Worm (Caenorhabditis elegans) whole organism, L4 larva: ENCODE results near the gene ell-1.

Experiments used
- D1046.2 ChIP-seq: fragments of 200-800 bp; sonication (Bioruptor generic); IDR thresholded peaks from 2 replicates; pipeline ENCODE4 v1.3.6; 2022; ENCODE audit warnings: missing genetic modification characterization, missing compliant biosample characterization
- F37D6.2 ChIP-seq: sonication (generic microtip); optimal IDR thresholded peaks from 2 replicates; lab custom pipeline; 2016; ENCODE audit warnings: mild to moderate bottlenecking, missing genetic modification characterization, missing compliant biosample characterization
- T20F7.1 ChIP-seq: fragments of 200-800 bp; sonication (Bioruptor generic); optimal IDR thresholded peaks from 2 replicates; lab custom pipeline; 2018; ENCODE audit warnings: mild to moderate bottlenecking, missing genetic modification characterization, missing compliant biosample characterization
- Y48G9A.11 ChIP-seq: fragments of 200-800 bp; sonication (Bioruptor generic); IDR thresholded peaks from 2 replicates; pipeline ENCODE4 v1.3.6; 2022; ENCODE audit warnings: missing genetic modification reagents, missing genetic modification characterization, missing compliant biosample characterization
- Y75B8A.6 ChIP-seq: fragments of 200-800 bp; sonication (Bioruptor generic); IDR thresholded peaks from 2 replicates; pipeline ENCODE4 v1.3.6; 2022; ENCODE audit warnings: missing genetic modification reagents, missing genetic modification characterization, missing compliant biosample characterization
- ceh-28 ChIP-seq: fragments of 150-350 bp; optimal IDR thresholded peaks from 2 replicates; lab custom pipeline; 2014; ENCODE audit warnings: missing biosample characterization, missing genetic modification reagents, missing genetic modification characterization
- cey-2 ChIP-seq: sonication (generic microtip); optimal IDR thresholded peaks from 3 replicates; lab custom pipeline; 2017; ENCODE audit warnings: missing genetic modification characterization, mild to moderate bottlenecking, missing compliant biosample characterization, antibody characterized with exemption, borderline replicate concordance; ENCODE audit not compliant: insufficient read depth
- daf-16 ChIP-seq, 3 experiments: sonication (generic microtip); optimal IDR thresholded peaks; 2 replicates each; lab custom pipeline; 2016 to 2017; ENCODE audit warnings: missing genetic modification characterization in 3 of 3, missing genetic modification reagents in 3 of 3, mild to moderate bottlenecking in 2 of 3, missing compliant biosample characterization in 2 of 3, missing biosample characterization in 1 of 3, moderate library complexity in 1 of 3
- dmd-6 ChIP-seq: fragments of 200-800 bp; sonication (Bioruptor generic); IDR thresholded peaks from 2 replicates; pipeline ENCODE4 v1.3.6; 2022; ENCODE audit warnings: missing genetic modification reagents, missing genetic modification characterization, missing compliant biosample characterization
- dve-1 ChIP-seq: sonication (generic microtip); optimal IDR thresholded peaks from 2 replicates; lab custom pipeline; 2017; ENCODE audit warnings: antibody characterized with exemption, mild to moderate bottlenecking, missing genetic modification characterization, missing compliant biosample characterization; ENCODE audit not compliant: insufficient read depth
- egl-27 ChIP-seq: sonication (generic microtip); optimal IDR thresholded peaks from 3 replicates; lab custom pipeline; 2017; ENCODE audit warnings: missing biosample characterization, missing genetic modification reagents, missing genetic modification characterization
- egl-43 ChIP-seq: fragments of 200-800 bp; sonication (Bioruptor generic); IDR thresholded peaks from 2 replicates; pipeline ENCODE4 v1.3.6; 2022; ENCODE audit warnings: missing genetic modification reagents, missing genetic modification characterization, missing compliant biosample characterization
- fkh-10 ChIP-seq: fragments of 150-350 bp; optimal IDR thresholded peaks from 2 replicates; lab custom pipeline; 2014; ENCODE audit warnings: missing biosample characterization, missing genetic modification reagents, missing genetic modification characterization
- hif-1 ChIP-seq, 2 experiments: sonication (generic microtip); optimal IDR thresholded peaks; 2 replicates each; lab custom pipeline; 2016 to 2017; ENCODE audit warnings: missing compliant biosample characterization in 2 of 2, missing genetic modification characterization in 2 of 2, missing genetic modification reagents in 2 of 2, missing genotype in 2 of 2, mild to moderate bottlenecking in 1 of 2
- hlh-11 ChIP-seq: fragments of 200-800 bp; sonication (Bioruptor generic); optimal IDR thresholded peaks from 2 replicates; lab custom pipeline; 2018; ENCODE audit warnings: mild to moderate bottlenecking, missing genetic modification characterization, missing compliant biosample characterization
- hlh-30 ChIP-seq: sonication (generic microtip); optimal IDR thresholded peaks from 2 replicates; lab custom pipeline; 2017; ENCODE audit warnings: antibody characterized with exemption, mild to moderate bottlenecking, missing genetic modification characterization, missing compliant biosample characterization; ENCODE audit not compliant: insufficient read depth
- jun-1 ChIP-seq: fragments of 150-350 bp; optimal IDR thresholded peaks from 2 replicates; lab custom pipeline; 2014; ENCODE audit warnings: missing biosample characterization, missing genetic modification reagents, missing genetic modification characterization
- lin-1 ChIP-seq: fragments of 200-800 bp; sonication (Bioruptor generic); IDR thresholded peaks from 2 replicates; pipeline ENCODE4 v1.3.6; 2022; ENCODE audit warnings: missing genetic modification reagents, missing genetic modification characterization, missing compliant biosample characterization
- lin-13 ChIP-seq: fragments of 150-350 bp; optimal IDR thresholded peaks from 2 replicates; lab custom pipeline; 2014; ENCODE audit warnings: missing biosample characterization, missing genetic modification reagents, missing genetic modification characterization
- lin-15B ChIP-seq: fragments of 150-350 bp; sonication (generic microtip); optimal IDR thresholded peaks from 3 replicates; lab custom pipeline; 2014; ENCODE audit warnings: missing biosample characterization, missing genetic modification characterization
- lin-38 ChIP-seq: fragments of 200-800 bp; sonication (Bioruptor generic); IDR thresholded peaks from 2 replicates; pipeline ENCODE4 v1.3.6; 2022; ENCODE audit warnings: missing genetic modification reagents, missing genetic modification characterization, missing compliant biosample characterization
- lin-39 ChIP-seq: fragments of 150-350 bp; optimal IDR thresholded peaks from 2 replicates; lab custom pipeline; 2014; ENCODE audit warnings: missing biosample characterization, missing genetic modification reagents, missing genetic modification characterization
- lir-3 ChIP-seq: sonication (generic microtip); optimal IDR thresholded peaks from 2 replicates; lab custom pipeline; 2016; ENCODE audit warnings: mild to moderate bottlenecking, missing genetic modification characterization, missing compliant biosample characterization
- mep-1 ChIP-seq: fragments of 150-350 bp; sonication (generic microtip); optimal IDR thresholded peaks from 3 replicates; lab custom pipeline; 2014; ENCODE audit warnings: missing biosample characterization, missing genetic modification characterization
- mes-2 ChIP-seq: sonication (generic microtip); optimal IDR thresholded peaks from 2 replicates; lab custom pipeline; 2016; ENCODE audit warnings: missing genotype, mild to moderate bottlenecking, missing genetic modification characterization, missing compliant biosample characterization; ENCODE audit not compliant: poor library complexity, severe bottlenecking
- nhr-102 ChIP-seq: sonication (generic microtip); optimal IDR thresholded peaks from 2 replicates; lab custom pipeline; 2016; ENCODE audit warnings: mild to moderate bottlenecking, missing genetic modification characterization, moderate library complexity, missing compliant biosample characterization
- nhr-11 ChIP-seq: fragments of 150-350 bp; optimal IDR thresholded peaks from 2 replicates; lab custom pipeline; 2014; ENCODE audit warnings: missing biosample characterization, missing genetic modification characterization
- nhr-237 ChIP-seq: sonication (generic microtip); optimal IDR thresholded peaks from 2 replicates; lab custom pipeline; 2017; ENCODE audit warnings: missing biosample characterization, missing genetic modification characterization
- nhr-25 ChIP-seq: sonication (generic microtip); optimal IDR thresholded peaks from 2 replicates; lab custom pipeline; 2017; ENCODE audit warnings: missing genetic modification characterization, mild to moderate bottlenecking, missing compliant biosample characterization, antibody characterized with exemption, moderate library complexity, borderline replicate concordance; ENCODE audit not compliant: insufficient read depth
- nhr-28 ChIP-seq: fragments of 150-350 bp; optimal IDR thresholded peaks from 2 replicates; lab custom pipeline; 2014; ENCODE audit warnings: missing biosample characterization, missing genetic modification characterization
- nhr-41 ChIP-seq: fragments of 200-800 bp; sonication (Bioruptor generic); IDR thresholded peaks from 2 replicates; pipeline ENCODE4 v1.3.6; 2022; ENCODE audit warnings: missing genetic modification reagents, missing genetic modification characterization, missing compliant biosample characterization
- nhr-48 ChIP-seq: sonication (generic microtip); optimal IDR thresholded peaks from 2 replicates; lab custom pipeline; 2016; ENCODE audit warnings: mild to moderate bottlenecking, missing genetic modification characterization, missing compliant biosample characterization
- nhr-6 ChIP-seq: fragments of 150-350 bp; optimal IDR thresholded peaks from 2 replicates; lab custom pipeline; 2014; ENCODE audit warnings: missing biosample characterization, missing genetic modification characterization
- pha-4 ChIP-seq, 2 experiments: fragments of 150-350 bp in 1 of 2; fragments of 200-800 bp in 1 of 2; sonication (Bioruptor generic) in 1 of 2; IDR thresholded peaks in 1 of 2; optimal IDR thresholded peaks in 1 of 2; 2 replicates each; pipeline versions ENCODE4 v1.3.6 to Lab custom; 2014 to 2022; ENCODE audit warnings: missing genetic modification characterization in 2 of 2, missing genetic modification reagents in 2 of 2, missing biosample characterization in 1 of 2, missing compliant biosample characterization in 1 of 2
- pqm-1 ChIP-seq: sonication (generic microtip); optimal IDR thresholded peaks from 2 replicates; lab custom pipeline; 2017; ENCODE audit warnings: missing biosample characterization, missing genetic modification characterization
- rbr-2 ChIP-seq: sonication (generic microtip); optimal IDR thresholded peaks from 2 replicates; lab custom pipeline; 2016; ENCODE audit warnings: missing genotype, missing genetic modification characterization, missing compliant biosample characterization
- saeg-2 ChIP-seq: fragments of 200-800 bp; sonication (Bioruptor generic); IDR thresholded peaks from 2 replicates; pipeline ENCODE4 v1.3.6; 2022; ENCODE audit warnings: missing genetic modification reagents, missing genetic modification characterization, missing compliant biosample characterization
- sdz-12 ChIP-seq: fragments of 200-800 bp; sonication (Bioruptor generic); optimal IDR thresholded peaks from 2 replicates; lab custom pipeline; 2018; ENCODE audit warnings: mild to moderate bottlenecking, missing genetic modification characterization, missing compliant biosample characterization
- set-16 ChIP-seq: fragments of 200-800 bp; sonication (Bioruptor generic); IDR thresholded peaks from 2 replicates; pipeline ENCODE4 v1.3.6; 2022; ENCODE audit warnings: missing genetic modification reagents, missing genetic modification characterization, missing compliant biosample characterization
- snpc-1.2 ChIP-seq: fragments of 200-800 bp; sonication (Bioruptor generic); IDR thresholded peaks from 2 replicates; pipeline ENCODE4 v1.3.6; 2022; ENCODE audit warnings: missing genetic modification reagents, missing genetic modification characterization, missing compliant biosample characterization
- tag-97 ChIP-seq: fragments of 200-800 bp; sonication (Bioruptor generic); IDR thresholded peaks from 2 replicates; pipeline ENCODE4 v1.3.6; 2022; ENCODE audit warnings: missing genetic modification characterization, missing compliant biosample characterization
- tra-1 ChIP-seq: fragments of 200-800 bp; sonication (Bioruptor generic); IDR thresholded peaks from 2 replicates; pipeline ENCODE4 v1.3.6; 2022; ENCODE audit warnings: missing genetic modification reagents, missing genetic modification characterization, missing compliant biosample characterization
- unc-39 ChIP-seq: sonication (generic microtip); optimal IDR thresholded peaks from 2 replicates; lab custom pipeline; 2017; ENCODE audit warnings: missing biosample characterization, missing genetic modification characterization
- unc-62 ChIP-seq, 3 experiments: fragments of 150-350 bp in 1 of 3; sonication (generic microtip); optimal IDR thresholded peaks in 2 of 3; peaks in 1 of 3; 1 replicate in 1 of 3; 2 replicates in 2 of 3; lab custom pipeline; 2014 to 2017; ENCODE audit warnings: missing biosample characterization in 3 of 3, missing genetic modification characterization in 3 of 3, missing genetic modification reagents in 3 of 3, missing genotype in 1 of 3
- zag-1 ChIP-seq: fragments of 150-350 bp; optimal IDR thresholded peaks from 2 replicates; lab custom pipeline; 2014; ENCODE audit warnings: missing biosample characterization, missing genetic modification characterization
- zfp-2 ChIP-seq: sonication (generic microtip); optimal IDR thresholded peaks from 2 replicates; lab custom pipeline; 2016; ENCODE audit warnings: mild to moderate bottlenecking, missing genetic modification characterization, missing compliant biosample characterization
- zip-11 ChIP-seq: fragments of 200-800 bp; sonication (Bioruptor generic); IDR thresholded peaks from 2 replicates; pipeline ENCODE4 v1.3.6; 2022; ENCODE audit warnings: missing genetic modification characterization, missing compliant biosample characterization
- ztf-11 ChIP-seq: fragments of 150-350 bp; optimal IDR thresholded peaks from 2 replicates; lab custom pipeline; 2014; ENCODE audit warnings: missing biosample characterization, missing genetic modification characterization

ell-1 gene

ce11 chrIV:4406054-4406539 is 11.9 kb downstream of the ell-1 start (continued):
- TF ChIP-seq zip-11 (GFP tag; lab: Robert Waterston, UW) (no peak), D1046.2 (no peak), nhr-28 (tag; lab: Kevin White, UChicago) (peak; percentile 69), fkh-10 (GFP tag; lab: Kevin White, UChicago) (peak; percentile 39), lin-38 (GFP tag; lab: Robert Waterston, UW) (peak; percentile 89), jun-1 (peak; percentile 3), mep-1 (tag; lab: Kevin White, UChicago) (peak; percentile 84), dmd-6 (GFP tag; lab: Robert Waterston, UW) (peak; percentile 67), egl-43 (GFP tag; lab: Robert Waterston, UW) (peak; percentile 61; the same call in 1 of the 2 replicates), tra-1 (no peak; the same call in 1 of the 2 replicates), lin-13 (peak; percentile 65), saeg-2 (GFP tag; lab: Robert Waterston, UW) (0 out of 2 replicates have a peak, but pooled peaks have one; percentile 24), hlh-30 (tag; lab: Kevin White, UChicago) (peak; percentile 86), nhr-102 (tag; lab: Kevin White, UChicago) (no peak), tag-97 (GFP tag; lab: Robert Waterston, UW) (no peak), ceh-28 (tag; lab: Kevin White, UChicago) (no peak), lir-3 (no peak), pha-4 (GFP tag; IDR thresholded peaks at IDR 0.05; lab: Robert Waterston, UW) (no peak), pha-4 (tag; optimal IDR thresholded peaks at IDR 0.05; lab: Kevin White, UChicago) (no peak), snpc-1.2 (GFP tag; lab: Robert Waterston, UW) (no peak), unc-39 (tag; lab: Kevin White, UChicago) (no peak), hif-1 (tag; optimal IDR thresholded peaks at IDR 0.05; lab: Kevin White, UChicago) (peak in 1 of 2 experiments; percentile 73), mes-2 (tag; lab: Kevin White, UChicago) (peak; percentile 49), F37D6.2 (tag; lab: Kevin White, UChicago) (peak; percentile 51), T20F7.1 (GFP tag; lab: Kevin White, UChicago) (peak; percentile 38), egl-27 (no peak), nhr-25 (tag; lab: Kevin White, UChicago) (peak; percentile 8), nhr-6 (peak; percentile 44), pqm-1 (tag; lab: Kevin White, UChicago) (peak; percentile 31), zfp-2 (no peak), lin-39 (tag; lab: Kevin White, UChicago) (no peak), ztf-11 (no peak), dve-1 (tag; lab: Kevin White, UChicago) (peak; percentile 84), nhr-11 (tag; lab: Kevin White, UChicago) (peak; percentile 42), sdz-12 (GFP tag; lab: Kevin White, UChicago) (peak; percentile 58), hlh-11 (tag; lab: Kevin White, UChicago) (peak; percentile 90), unc-62 (GFP tag; optimal IDR thresholded peaks at IDR 0.05 in 1 of 2; lab: Kevin White, UChicago) (peak in 1 of 2 experiments; percentile 100), unc-62 (tag; optimal IDR thresholded peaks at IDR 0.05; lab: Kevin White, UChicago) (no peak), zag-1 (tag; lab: Kevin White, UChicago) (no peak), cey-2 (tag; lab: Kevin White, UChicago) (no peak), nhr-41 (GFP tag; lab: Robert Waterston, UW) (peak; percentile 37; the same call in 1 of the 2 replicates), rbr-2 (peak; percentile 70), Y48G9A.11 (no peak), lin-15B (tag; lab: Kevin White, UChicago) (no peak), nhr-237 (tag; lab: Kevin White, UChicago) (no peak), set-16 (GFP tag; lab: Robert Waterston, UW) (peak; percentile 53), daf-16 (GFP tag; optimal IDR thresholded peaks at IDR 0.05; lab: Kevin White, UChicago) (no peak), daf-16 (tag; optimal IDR thresholded peaks at IDR 0.05; lab: Kevin White, UChicago) (peak; percentile 80), Y75B8A.6 (no peak), nhr-48 (tag; lab: Kevin White, UChicago) (peak; percentile 59), lin-1 (GFP tag; lab: Robert Waterston, UW) (peak; percentile 79)
